Worm (Caenorhabditis elegans): Measurements from ENCODE around the gene F49E8.6.

Gene F49E8.6

DNA sequence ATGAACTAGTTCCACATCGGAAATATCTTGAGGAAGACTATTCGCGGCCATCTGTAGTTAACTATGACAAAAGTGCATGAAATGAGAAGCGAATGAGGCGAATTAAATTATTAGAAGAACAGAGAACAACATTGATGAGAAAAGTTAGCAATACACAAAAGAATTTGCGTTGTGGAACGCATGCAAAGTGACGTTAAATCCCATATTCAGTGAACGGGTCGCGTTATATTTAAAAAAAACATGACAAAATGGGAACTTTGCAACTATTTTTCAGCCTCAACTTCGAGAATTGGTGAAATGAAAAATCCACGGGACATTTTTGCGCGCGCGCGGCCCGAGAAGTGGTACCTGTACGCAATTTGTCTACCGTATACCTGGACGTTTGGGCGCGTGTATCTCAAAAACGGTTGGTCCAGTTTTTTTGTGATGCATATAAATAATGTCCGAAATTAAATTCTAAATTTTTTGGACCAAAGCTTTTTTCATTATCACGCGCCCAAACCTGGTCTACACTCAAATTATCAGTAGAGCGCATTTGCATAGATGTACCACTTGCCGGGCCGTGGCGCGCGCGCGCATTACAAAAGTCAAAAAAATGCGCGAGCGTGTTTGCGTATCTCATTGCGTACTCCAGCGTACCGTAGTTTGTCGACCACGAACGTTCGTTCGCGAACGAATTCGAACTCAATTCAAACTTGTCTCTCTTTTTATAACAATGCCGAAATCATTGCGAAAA, 6.5 kb downstream of the F49E8.6 start, which contains the start of the genes cdd-2 and oef-1 (continued):
- TF ChIP-seq atf-7 (tag; optimal IDR thresholded peaks at IDR 0.05) (no peak), madf-8 (GFP tag; conservative IDR thresholded peaks at IDR 0.05) (peak; percentile 94), K12H6.12 (tag; optimal IDR thresholded peaks at IDR 0.05) (no peak), madf-3 (GFP tag; IDR thresholded peaks at IDR 0.05) (peak; percentile 96), mes-4 (tag; optimal IDR thresholded peaks at IDR 0.05) (no peak), pbrm-1 (GFP tag; IDR thresholded peaks at IDR 0.05) (peak; percentile 88), dpff-1 (tag; optimal IDR thresholded peaks at IDR 0.05) (no peak), unc-130 (GFP tag; optimal IDR thresholded peaks at IDR 0.05) (peak; percentile 44), aptf-2 (GFP tag; conservative IDR thresholded peaks at IDR 0.05) (peak; percentile 44; the same call in 1 of the 2 replicates), Y67H2A.10 (GFP tag; conservative IDR thresholded peaks at IDR 0.05) (peak; percentile 56; the same call in 1 of the 2 replicates), snpc-3.4 (tag; optimal IDR thresholded peaks at IDR 0.05) (peak; percentile 29), madf-10 (tag; optimal IDR thresholded peaks at IDR 0.05) (no peak), lin-54 (GFP tag; optimal IDR thresholded peaks at IDR 0.05) (peak; percentile 76), hrde-1 (tag; optimal IDR thresholded peaks at IDR 0.05; ENCODE audit: borderline replicate concordance) (peak; percentile 10), tbp1 (GFP tag; optimal IDR thresholded peaks at IDR 0.05) (peak; percentile 53), egrh-3 (GFP tag; IDR thresholded peaks at IDR 0.05) (0 out of 2 replicates have a peak, but pooled peaks have one; percentile 25), cebp-2 (GFP tag; IDR thresholded peaks at IDR 0.05) (0 out of 2 replicates have a peak, but pooled peaks have one; percentile 16), Y79H2A.3 (GFP tag; conservative IDR thresholded peaks at IDR 0.05) (peak; percentile 94), B0019.2 (GFP tag; conservative IDR thresholded peaks at IDR 0.05) (peak; percentile 95), nfyb-1 (GFP tag; IDR thresholded peaks at IDR 0.05) (peak; percentile 62; the same call in 1 of the 2 replicates), tbx-9 (tag; optimal IDR thresholded peaks at IDR 0.05; ENCODE audit: borderline replicate concordance) (no peak), lin-26 (GFP tag; IDR thresholded peaks at IDR 0.05) (peak; percentile 73; the same call in 1 of the 2 replicates), hmg-1.2 (GFP tag; IDR thresholded peaks at IDR 0.05) (peak; percentile 81), ztf-18 (tag; optimal IDR thresholded peaks at IDR 0.05) (peak; percentile 45), aptf-3 (GFP tag; IDR thresholded peaks at IDR 0.05) (no peak; the same call in 1 of the 2 replicates), snpc-4 (GFP tag; optimal IDR thresholded peaks at IDR 0.05) (no peak), snpc-4 (tag; optimal IDR thresholded peaks at IDR 0.05) (peak in 3 of 4 experiments; percentile 18 to 61 (median 48)), zfh-2 (GFP tag; conservative IDR thresholded peaks at IDR 0.05) (no peak), D2030.7 (GFP tag; IDR thresholded peaks at IDR 0.05) (peak; percentile 96), lir-1 (GFP tag; conservative IDR thresholded peaks at IDR 0.05) (peak; percentile 87), attf-3 (GFP tag; conservative IDR thresholded peaks at IDR 0.05) (peak; percentile 58), ztf-28 (GFP tag; IDR thresholded peaks at IDR 0.05) (peak; percentile 96), ceh-40 (GFP tag; IDR thresholded peaks at IDR 0.05) (no peak), ekl-4 (GFP tag; IDR thresholded peaks at IDR 0.05) (peak; percentile 91), dpl-1 (GFP tag; optimal IDR thresholded peaks at IDR 0.05) (peak; percentile 65), rec-8 (tag; optimal IDR thresholded peaks at IDR 0.05) (no peak), lin-35 (GFP tag; optimal IDR thresholded peaks at IDR 0.05) (no peak), xnd-1 (tag; optimal IDR thresholded peaks at IDR 0.05) (peak; percentile 87), Y56A3A.18 (GFP tag; IDR thresholded peaks at IDR 0.05) (no peak)

All from whole organism, young adult.